Worm (Caenorhabditis elegans): ENCODE data around the gene hpo-31.

The hpo-31 gene

DNA sequence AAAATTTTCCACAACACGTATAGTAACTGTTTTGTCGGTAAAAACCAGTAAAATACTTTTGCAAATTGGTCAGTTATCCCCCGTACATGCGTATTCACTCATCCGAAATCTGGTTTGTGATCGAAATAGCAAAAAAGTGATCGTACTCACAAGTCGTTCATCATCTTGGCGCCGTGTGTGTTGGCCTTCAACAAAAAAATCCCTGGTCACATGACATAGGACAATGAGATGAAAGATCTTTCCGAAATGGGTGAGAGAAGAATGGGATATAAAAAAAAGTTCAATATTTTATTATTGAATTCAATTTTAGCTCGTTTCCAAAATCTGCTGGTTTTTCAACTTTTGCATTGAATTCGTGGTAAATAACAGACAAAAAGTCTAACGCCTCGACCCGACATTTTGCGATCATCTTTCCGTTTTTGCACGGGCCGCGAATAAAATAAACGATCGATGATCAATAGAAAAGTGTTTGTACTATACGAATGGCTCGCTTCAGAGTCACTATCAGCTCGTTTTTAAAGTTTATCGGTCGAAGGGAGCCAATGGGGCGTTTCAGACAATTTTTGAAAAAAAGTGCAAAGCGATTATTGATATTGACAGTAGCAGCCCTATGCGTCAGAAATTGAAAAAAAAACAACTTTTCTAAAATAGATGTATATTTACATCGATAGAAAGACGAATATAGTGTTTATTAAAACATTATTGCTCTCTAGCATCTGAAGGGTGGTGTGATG is 34.7 kb upstream of the hpo-31 start:
- TF ChIP-seq ceh-6 (GFP tag; optimal IDR thresholded peaks at IDR 0.05) (no peak), che-1 (tag; optimal IDR thresholded peaks at IDR 0.05) (no peak), ceh-30 (tag; optimal IDR thresholded peaks at IDR 0.05) (no peak), ceh-31 (tag; optimal IDR thresholded peaks at IDR 0.05) (no peak), ref-2 (tag; optimal IDR thresholded peaks at IDR 0.05) (no peak), K09A11.1 (tag; optimal IDR thresholded peaks at IDR 0.05; ENCODE audit: insufficient read depth) (no peak), ceh-48 (tag; optimal IDR thresholded peaks at IDR 0.05) (no peak), pros-1 (tag; optimal IDR thresholded peaks at IDR 0.05) (no peak)

DNA sequence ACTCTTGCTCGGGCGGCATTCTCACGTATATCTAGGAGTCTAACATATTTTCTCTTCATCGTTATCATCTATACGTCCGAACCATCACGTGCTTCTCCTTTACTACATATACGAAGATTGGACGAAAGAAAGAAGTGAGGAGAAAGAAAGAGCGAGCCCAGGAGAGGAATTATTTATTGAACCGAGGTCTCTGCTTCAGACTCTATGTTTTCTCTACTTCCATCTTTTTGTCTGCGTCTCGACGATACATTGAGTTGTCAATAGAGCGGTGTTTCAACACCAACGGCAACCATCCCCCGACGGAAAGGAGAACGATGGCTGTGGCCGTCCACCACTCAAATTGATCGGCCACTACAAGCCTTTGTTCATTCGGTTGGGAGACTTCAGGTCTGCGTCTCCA is 33.5 kb upstream of the hpo-31 start:
- TF ChIP-seq gmeb-2 (tag; optimal IDR thresholded peaks at IDR 0.05) (no peak), ceh-34 (tag; optimal IDR thresholded peaks at IDR 0.05) (peak; percentile 86), npax-4 (tag; optimal IDR thresholded peaks at IDR 0.05) (no peak), ceh-14 (tag; optimal IDR thresholded peaks at IDR 0.05) (peak; percentile 90), fkh-6 (tag; optimal IDR thresholded peaks at IDR 0.05) (no peak), pag-3 (tag; optimal IDR thresholded peaks at IDR 0.05; ENCODE audit: borderline replicate concordance) (no peak), ceh-18 (tag; optimal IDR thresholded peaks at IDR 0.05) (peak; percentile 85), unc-55 (GFP tag; optimal IDR thresholded peaks at IDR 0.05) (peak; percentile 86), ceh-19 (GFP tag; optimal IDR thresholded peaks at IDR 0.05) (peak; percentile 31), tbx-7 (tag; optimal IDR thresholded peaks at IDR 0.05) (no peak), pros-1 (tag; optimal IDR thresholded peaks at IDR 0.05) (no peak), ceh-6 (GFP tag; optimal IDR thresholded peaks at IDR 0.05) (peak; percentile 27), elt-4 (tag; optimal IDR thresholded peaks at IDR 0.05) (no peak), K02D7.2 (tag; optimal IDR thresholded peaks at IDR 0.05) (no peak), zip-5 (tag; optimal IDR thresholded peaks at IDR 0.05) (no peak), nfya-1 (tag; optimal IDR thresholded peaks at IDR 0.05) (peak; percentile 94), odd-2 (tag; optimal IDR thresholded peaks at IDR 0.05) (no peak), unc-86 (tag; optimal IDR thresholded peaks at IDR 0.05) (peak; percentile 54), sox-2 (GFP tag; IDR thresholded peaks at IDR 0.05) (peak; percentile 36), ref-2 (tag; optimal IDR thresholded peaks at IDR 0.05) (peak; percentile 41), K09A11.1 (tag; optimal IDR thresholded peaks at IDR 0.05; ENCODE audit: insufficient read depth) (peak; percentile 35), dmd-4 (tag; optimal IDR thresholded peaks at IDR 0.05; ENCODE audit: borderline replicate concordance) (peak; percentile 83), elt-2 (tag; optimal IDR thresholded peaks at IDR 0.05) (peak; percentile 34), hlh-6 (tag; optimal IDR thresholded peaks at IDR 0.05) (peak; percentile 26), lin-11 (tag; optimal IDR thresholded peaks at IDR 0.05) (no peak), ceh-31 (tag; optimal IDR thresholded peaks at IDR 0.05) (peak; percentile 92), ceh-2 (tag; optimal IDR thresholded peaks at IDR 0.05) (peak; percentile 51), lim-6 (tag; optimal IDR thresholded peaks at IDR 0.05) (peak; percentile 47), ceh-24 (tag; optimal IDR thresholded peaks at IDR 0.05) (no peak), hlh-30 (tag; optimal IDR thresholded peaks at IDR 0.05; ENCODE audit: insufficient read depth) (peak; percentile 71), C08G9.2 (tag; optimal IDR thresholded peaks at IDR 0.05) (peak; percentile 18), madf-2 (tag; optimal IDR thresholded peaks at IDR 0.05) (no peak), ceh-9 (tag; optimal IDR thresholded peaks at IDR 0.05) (no peak), eyg-1 (tag; optimal IDR thresholded peaks at IDR 0.05) (no peak), pat-9 (tag; optimal IDR thresholded peaks at IDR 0.05) (peak; percentile 33), pax-1 (tag; optimal IDR thresholded peaks at IDR 0.05) (peak; percentile 57), hlh-15 (tag; optimal IDR thresholded peaks at IDR 0.05) (no peak), unc-42 (tag; optimal IDR thresholded peaks at IDR 0.05) (peak; percentile 40), ama-1 (optimal IDR thresholded peaks at IDR 0.05) (no peak), rnt-1 (tag; optimal IDR thresholded peaks at IDR 0.05) (peak; percentile 76), tbx-2 (tag; optimal IDR thresholded peaks at IDR 0.05) (peak; percentile 79), ceh-48 (tag; optimal IDR thresholded peaks at IDR 0.05) (peak; percentile 70), ttx-3 (tag; optimal IDR thresholded peaks at IDR 0.05) (no peak), ahr-1 (tag; optimal IDR thresholded peaks at IDR 0.05) (no peak), sdc-2 (tag; optimal IDR thresholded peaks at IDR 0.05) (no peak), hlh-13 (GFP tag; optimal IDR thresholded peaks at IDR 0.05) (no peak), syd-9 (tag; optimal IDR thresholded peaks at IDR 0.05) (peak; percentile 38)
